Worm (Caenorhabditis elegans) whole organism, L3 larva: Measurements from ENCODE around the gene R03H10.7.

Source experiments
- R02D3.7 ChIP-seq: fragments of 150-350 bp; optimal IDR thresholded peaks from 2 replicates; lab custom pipeline; 2014; ENCODE audit warnings: missing biosample characterization, missing genetic modification characterization
- ZK546.5 ChIP-seq: sonication (generic microtip); optimal IDR thresholded peaks from 2 replicates; lab custom pipeline; 2017; ENCODE audit warnings: missing biosample characterization, missing genetic modification characterization
- aly-2 ChIP-seq: fragments of 150-350 bp; optimal IDR thresholded peaks from 2 replicates; lab custom pipeline; 2014; ENCODE audit warnings: missing biosample characterization, missing genetic modification characterization
- ama-1 ChIP-seq: fragments of 150-350 bp; optimal IDR thresholded peaks from 2 replicates; lab custom pipeline; 2018
- ceh-16 ChIP-seq: sonication (generic microtip); optimal IDR thresholded peaks from 2 replicates; lab custom pipeline; 2017; ENCODE audit warnings: missing biosample characterization, missing genetic modification characterization
- ceh-28 ChIP-seq: fragments of 150-350 bp; optimal IDR thresholded peaks from 2 replicates; lab custom pipeline; 2014; ENCODE audit warnings: missing biosample characterization, missing genetic modification reagents, missing genetic modification characterization
- ceh-82 ChIP-seq: fragments of 150-350 bp; optimal IDR thresholded peaks from 2 replicates; lab custom pipeline; 2014; ENCODE audit warnings: missing biosample characterization, missing genetic modification characterization
- daf-12 ChIP-seq: fragments of 150-350 bp; optimal IDR thresholded peaks from 2 replicates; lab custom pipeline; 2014; ENCODE audit warnings: missing biosample characterization, missing genetic modification reagents, missing genetic modification characterization
- egl-27 ChIP-seq: sonication (generic microtip); optimal IDR thresholded peaks from 4 replicates; lab custom pipeline; 2017; ENCODE audit warnings: missing biosample characterization, missing genetic modification reagents, missing genetic modification characterization
- elt-1 ChIP-seq: fragments of 150-350 bp; optimal IDR thresholded peaks from 2 replicates; lab custom pipeline; 2014; ENCODE audit warnings: missing biosample characterization, missing genetic modification characterization
- elt-2 ChIP-seq: sonication (generic microtip); optimal IDR thresholded peaks from 2 replicates; lab custom pipeline; 2016; ENCODE audit warnings: missing genetic modification reagents, mild to moderate bottlenecking, missing genetic modification characterization, missing compliant biosample characterization
- elt-3 ChIP-seq, 3 experiments: fragments of 150-350 bp in 1 of 3; sonication (generic microtip) in 2 of 3; optimal IDR thresholded peaks; 2 replicates in 2 of 3; 4 replicates in 1 of 3; lab custom pipeline; 2014 to 2017; ENCODE audit warnings: missing biosample characterization in 3 of 3, missing genetic modification characterization in 3 of 3
- eor-1 ChIP-seq, 2 experiments: fragments of 150-350 bp; optimal IDR thresholded peaks; 2 replicates each; lab custom pipeline; 2014 to 2018; ENCODE audit warnings: missing biosample characterization in 2 of 2, missing genetic modification characterization in 2 of 2
- fkh-10 ChIP-seq: sonication (generic microtip); optimal IDR thresholded peaks from 2 replicates; lab custom pipeline; 2017; ENCODE audit warnings: missing biosample characterization, missing genetic modification reagents, missing genetic modification characterization
- fkh-2 ChIP-seq: fragments of 150-350 bp; optimal IDR thresholded peaks from 2 replicates; lab custom pipeline; 2014; ENCODE audit warnings: missing biosample characterization, missing genetic modification reagents, missing genetic modification characterization
- hmg-11 ChIP-seq: sonication (generic microtip); optimal IDR thresholded peaks from 2 replicates; lab custom pipeline; 2016; ENCODE audit warnings: missing genetic modification characterization, missing compliant biosample characterization
- jun-1 ChIP-seq: fragments of 150-350 bp; optimal IDR thresholded peaks from 2 replicates; lab custom pipeline; 2014; ENCODE audit warnings: missing biosample characterization, missing genetic modification reagents, missing genetic modification characterization
- lin-15B ChIP-seq: fragments of 150-350 bp; optimal IDR thresholded peaks from 2 replicates; lab custom pipeline; 2014; ENCODE audit warnings: missing biosample characterization, missing genetic modification characterization
- lin-39 ChIP-seq: fragments of 150-350 bp; optimal IDR thresholded peaks from 2 replicates; lab custom pipeline; 2018; ENCODE audit warnings: missing biosample characterization, missing genetic modification reagents, missing genetic modification characterization
- mdl-1 ChIP-seq: fragments of 150-350 bp; optimal IDR thresholded peaks from 2 replicates; lab custom pipeline; 2014; ENCODE audit warnings: missing biosample characterization, missing genetic modification characterization
- nfya-1 ChIP-seq: sonication (generic microtip); optimal IDR thresholded peaks from 2 replicates; lab custom pipeline; 2017; ENCODE audit warnings: missing genetic modification characterization, mild to moderate bottlenecking, missing compliant biosample characterization, antibody characterized with exemption, moderate library complexity; ENCODE audit not compliant: insufficient read depth
- nhr-11 ChIP-seq: fragments of 150-350 bp; optimal IDR thresholded peaks from 2 replicates; lab custom pipeline; 2014; ENCODE audit warnings: missing biosample characterization, missing genetic modification characterization
- nhr-237 ChIP-seq: fragments of 150-350 bp; optimal IDR thresholded peaks from 2 replicates; lab custom pipeline; 2014; ENCODE audit warnings: missing biosample characterization, missing genetic modification characterization
- nhr-25 ChIP-seq: sonication (generic microtip); optimal IDR thresholded peaks from 2 replicates; lab custom pipeline; 2017; ENCODE audit warnings: missing biosample characterization, missing genetic modification characterization
- nhr-28 ChIP-seq: fragments of 150-350 bp; optimal IDR thresholded peaks from 2 replicates; lab custom pipeline; 2014; ENCODE audit warnings: missing biosample characterization, missing genetic modification characterization
- nhr-43 ChIP-seq: sonication (generic microtip); optimal IDR thresholded peaks from 2 replicates; lab custom pipeline; 2016; ENCODE audit warnings: mild to moderate bottlenecking, missing genetic modification characterization, missing compliant biosample characterization; ENCODE audit not compliant: poor library complexity, severe bottlenecking
- nhr-67 ChIP-seq: fragments of 150-350 bp; optimal IDR thresholded peaks from 2 replicates; lab custom pipeline; 2014; ENCODE audit warnings: missing biosample characterization, missing genetic modification characterization
- nhr-77 ChIP-seq: fragments of 150-350 bp; optimal IDR thresholded peaks from 2 replicates; lab custom pipeline; 2014; ENCODE audit warnings: missing biosample characterization, missing genetic modification characterization
- pha-4 ChIP-seq: fragments of 150-350 bp; optimal IDR thresholded peaks from 2 replicates; lab custom pipeline; 2014; ENCODE audit warnings: missing biosample characterization, missing genetic modification reagents, missing genetic modification characterization
- pqm-1 ChIP-seq: fragments of 150-350 bp; optimal IDR thresholded peaks from 2 replicates; lab custom pipeline; 2017; ENCODE audit warnings: missing biosample characterization, missing genetic modification characterization, inconsistent platforms
- sea-2 ChIP-seq: fragments of 150-350 bp; sonication (generic microtip); optimal IDR thresholded peaks from 4 replicates; lab custom pipeline; 2014; ENCODE audit warnings: missing biosample characterization, missing genetic modification reagents, missing genetic modification characterization
- skn-1 ChIP-seq: fragments of 150-350 bp; optimal IDR thresholded peaks from 2 replicates; lab custom pipeline; 2014; ENCODE audit warnings: missing biosample characterization, missing genetic modification characterization
- snpc-4 ChIP-seq: fragments of 150-350 bp; optimal IDR thresholded peaks from 2 replicates; lab custom pipeline; 2014; ENCODE audit warnings: missing biosample characterization, missing genetic modification characterization
- tbx-2 ChIP-seq: sonication (generic microtip); optimal IDR thresholded peaks from 2 replicates; lab custom pipeline; 2016; ENCODE audit warnings: mild to moderate bottlenecking, missing genetic modification characterization, missing compliant biosample characterization
- unc-39 ChIP-seq: sonication (generic microtip); optimal IDR thresholded peaks from 4 replicates; lab custom pipeline; 2017; ENCODE audit warnings: missing biosample characterization, missing genetic modification characterization
- unc-62 ChIP-seq: fragments of 150-350 bp; sonication (generic microtip); optimal IDR thresholded peaks from 4 replicates; lab custom pipeline; 2014; ENCODE audit warnings: missing biosample characterization, missing genetic modification reagents, missing genetic modification characterization
- zag-1 ChIP-seq: fragments of 150-350 bp; optimal IDR thresholded peaks from 2 replicates; lab custom pipeline; 2014; ENCODE audit warnings: missing biosample characterization, missing genetic modification characterization
- ztf-4 ChIP-seq: fragments of 150-350 bp; optimal IDR thresholded peaks from 2 replicates; lab custom pipeline; 2014; ENCODE audit warnings: missing biosample characterization, missing genetic modification characterization

The R03H10.7 gene

DNA sequence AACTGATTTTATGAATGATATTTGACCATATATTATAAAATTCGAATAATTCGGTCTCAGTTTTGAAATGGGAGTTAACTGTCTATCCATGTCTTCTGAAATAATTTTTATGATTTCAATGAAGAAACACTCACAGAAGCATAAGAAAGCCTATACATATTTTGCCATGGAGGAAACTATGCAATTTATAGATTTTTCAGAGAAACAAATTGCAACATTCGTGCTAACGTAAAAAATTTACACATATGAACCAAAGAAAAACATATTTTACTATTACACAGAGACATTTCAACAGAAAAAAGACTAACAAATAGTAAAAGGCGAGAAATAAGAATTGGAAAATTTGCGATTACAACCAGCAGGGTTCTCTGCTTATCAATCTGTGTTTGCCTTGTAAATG, at the start of gene R03H10.7:
TSS of gene R03H10.7 (minus strand) at position 101 of the 400 bp plus-strand sequence.
- TF ChIP-seq nhr-237 (tag; lab: Kevin White, UChicago) (no peak), mdl-1 (tag; lab: Kevin White, UChicago) (no peak), eor-1 (tag; optimal IDR thresholded peaks at IDR 0.05; lab: Kevin White, UChicago) (no peak), lin-15B (no peak), aly-2 (tag; lab: Kevin White, UChicago) (no peak), nhr-28 (tag; lab: Kevin White, UChicago) (no peak), ceh-82 (tag; lab: Kevin White, UChicago) (no peak), daf-12 (tag; lab: Kevin White, UChicago) (no peak), snpc-4 (tag; lab: Kevin White, UChicago) (no peak), nhr-67 (no peak), tbx-2 (tag; lab: Kevin White, UChicago) (no peak), fkh-2 (tag; lab: Kevin White, UChicago) (no peak), nhr-43 (tag; lab: Kevin White, UChicago) (no peak), R02D3.7 (tag; lab: Kevin White, UChicago) (no peak), elt-2 (tag; lab: Kevin White, UChicago) (no peak), ama-1 (lab: Kevin White, UChicago) (no peak), sea-2 (GFP tag; lab: Kevin White, UChicago) (no peak), nhr-77 (tag; lab: Kevin White, UChicago) (no peak), egl-27 (tag; lab: Kevin White, UChicago) (no peak)

DNA sequence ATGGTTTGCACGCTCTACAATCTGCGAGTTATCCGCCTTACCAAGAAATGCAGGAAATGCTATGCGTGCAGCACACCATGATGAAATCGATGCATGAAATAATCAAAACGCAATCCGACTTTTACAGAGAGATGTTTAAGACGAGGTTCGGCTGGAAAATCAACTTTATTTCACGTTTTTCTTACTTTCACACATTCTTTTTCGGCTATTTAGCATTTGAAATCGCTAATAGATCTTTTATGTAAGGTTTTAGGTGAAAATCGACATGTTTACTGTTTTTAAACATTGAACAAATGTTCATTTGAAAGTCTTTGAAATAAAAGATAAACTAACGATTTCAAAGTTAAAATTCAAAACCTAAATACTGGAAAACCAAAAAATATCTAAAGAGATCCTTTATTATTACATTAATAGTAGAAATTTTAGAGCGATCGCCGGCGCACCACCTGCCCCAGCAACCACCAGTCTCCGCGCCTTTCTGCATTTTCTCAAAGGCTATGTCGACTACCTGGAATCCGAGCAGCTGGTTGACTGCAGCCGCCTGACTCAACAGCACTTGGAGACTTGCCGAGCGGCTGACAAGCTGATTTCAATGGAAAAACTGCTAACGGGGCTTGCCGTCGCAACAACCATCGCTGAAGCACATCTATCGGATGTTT, 49.5 kb upstream of the R03H10.7 start:
- TF ChIP-seq elt-3 (tag; optimal IDR thresholded peaks at IDR 0.05; lab: Kevin White, UChicago), result no peak

DNA sequence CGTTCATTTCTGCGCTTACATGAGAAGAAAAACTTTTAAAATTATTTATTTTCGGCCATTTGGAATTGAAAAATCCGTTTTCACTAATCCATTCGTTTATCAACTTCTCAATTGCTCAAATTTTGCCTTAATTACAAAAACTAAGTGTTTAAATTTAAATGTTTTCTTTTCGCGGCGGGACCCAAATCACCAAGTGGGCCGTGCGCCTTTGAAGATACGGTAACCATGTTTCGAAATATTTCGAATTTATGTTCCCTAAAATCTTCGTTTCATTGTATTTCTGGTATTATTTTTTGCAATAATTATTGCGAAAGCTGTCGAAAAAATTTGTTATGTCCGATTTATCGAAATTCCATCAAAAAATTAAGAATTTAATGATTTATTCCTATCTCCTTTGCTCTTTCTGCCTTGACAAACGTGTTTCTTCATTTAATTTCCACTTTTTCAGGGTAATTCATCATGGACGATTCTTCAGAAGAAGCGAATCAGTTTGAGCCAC, 47.9 kb upstream of the R03H10.7 start, which contains the start of gene C16A11.4:
TSS of gene C16A11.4 (plus strand) at position 449 of the 499 bp plus-strand sequence.
- TF ChIP-seq ceh-28 (tag; lab: Kevin White, UChicago) (no peak), unc-62 (GFP tag; lab: Kevin White, UChicago) (no peak), fkh-10 (GFP tag; lab: Kevin White, UChicago) (no peak), aly-2 (tag; lab: Kevin White, UChicago) (no peak), lin-39 (no peak), elt-2 (tag; lab: Kevin White, UChicago) (no peak), ztf-4 (tag; lab: Kevin White, UChicago) (no peak), eor-1 (tag; optimal IDR thresholded peaks at IDR 0.05; lab: Kevin White, UChicago) (no peak), nhr-67 (no peak), unc-39 (tag; lab: Kevin White, UChicago) (no peak), zag-1 (no peak), snpc-4 (tag; lab: Kevin White, UChicago) (no peak), sea-2 (GFP tag; lab: Kevin White, UChicago) (no peak), nhr-28 (tag; lab: Kevin White, UChicago) (no peak), ZK546.5 (tag; lab: Kevin White, UChicago) (no peak), ceh-82 (tag; lab: Kevin White, UChicago) (no peak), jun-1 (tag; lab: Kevin White, UChicago) (no peak)

DNA sequence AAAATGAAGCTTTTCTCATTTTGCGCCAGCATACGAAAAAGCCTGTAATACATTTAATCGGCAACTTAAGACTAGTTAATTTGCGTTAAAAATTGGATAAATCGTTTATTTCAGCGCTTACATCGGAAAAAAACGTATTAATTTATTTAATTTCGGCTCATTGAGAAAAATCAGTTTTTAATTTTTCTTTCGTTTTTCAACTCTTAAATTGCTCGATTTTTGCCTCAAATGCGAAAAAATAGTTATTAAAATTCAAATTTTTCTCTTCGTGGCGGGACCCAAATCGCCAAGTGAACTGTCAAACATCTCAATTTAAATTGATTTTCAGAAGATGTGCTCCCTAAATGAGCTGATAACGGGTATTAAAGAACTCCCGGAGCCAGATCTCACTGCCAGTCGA, 44.2 kb upstream of the R03H10.7 start, which contains the start of gene C16A11.5:
TSS of gene C16A11.5 (plus strand) at position 323 of the 400 bp plus-strand sequence.
- TF ChIP-seq elt-1 (no peak), skn-1 (tag; lab: Kevin White, UChicago) (no peak), egl-27 (tag; lab: Kevin White, UChicago) (no peak), nhr-67 (no peak), nfya-1 (tag; lab: Kevin White, UChicago) (no peak), pha-4 (tag; lab: Kevin White, UChicago) (no peak), nhr-11 (no peak), nhr-25 (tag; lab: Kevin White, UChicago) (no peak), ZK546.5 (tag; lab: Kevin White, UChicago) (no peak), ceh-16 (tag; lab: Kevin White, UChicago) (no peak), hmg-11 (tag; lab: Kevin White, UChicago) (no peak), pqm-1 (tag; lab: Kevin White, UChicago) (no peak), aly-2 (tag; lab: Kevin White, UChicago) (no peak), unc-62 (GFP tag; lab: Kevin White, UChicago) (no peak), ceh-82 (tag; lab: Kevin White, UChicago) (no peak), snpc-4 (tag; lab: Kevin White, UChicago) (no peak), eor-1 (tag; optimal IDR thresholded peaks at IDR 0.05; lab: Kevin White, UChicago) (no peak), lin-15B (no peak)
